5 worm cellular contexts compared by ENCODE assay signal in genomic region chrIII:2050494-2050893, ce11.
TF ChIP-seq lines count a peak whose summit lies in the region.

No protein-coding gene starts in this region.

TF ChIP-seq in whole organism, L1 larva, 84 proteins besides CTCF, POLR2A, EP300 and RAD21:
- no peak for TF ChIP-seq nhr-90 (tag; optimal IDR thresholded peaks at IDR 0.05; lab: Kevin White, UChicago; ENCODE audit: poor library complexity)
- no peak for TF ChIP-seq nhr-84 (tag; optimal IDR thresholded peaks at IDR 0.05; lab: Kevin White, UChicago)
- no peak for TF ChIP-seq jun-1 (tag; optimal IDR thresholded peaks at IDR 0.05; lab: Kevin White, UChicago)
- TF ChIP-seq elt-2 (tag; optimal IDR thresholded peaks at IDR 0.05; lab: Kevin White, UChicago): peak; percentile 80
- peak; percentile 27 for TF ChIP-seq tlp-1 (tag; optimal IDR thresholded peaks at IDR 0.05; lab: Kevin White, UChicago)

TF ChIP-seq in whole organism, L2 larva, 48 proteins besides CTCF, POLR2A, EP300 and RAD21:
- no peak for TF ChIP-seq mab-5 (tag; optimal IDR thresholded peaks at IDR 0.05; lab: Kevin White, UChicago)
- TF ChIP-seq alr-1 (tag; optimal IDR thresholded peaks at IDR 0.05; lab: Kevin White, UChicago): no peak
- TF ChIP-seq fos-1 (tag; optimal IDR thresholded peaks at IDR 0.05; lab: Kevin White, UChicago): peak; percentile 6
- TF ChIP-seq elt-3 (tag; optimal IDR thresholded peaks at IDR 0.05; lab: Kevin White, UChicago): no peak
- no peak for TF ChIP-seq unc-55 (GFP tag; optimal IDR thresholded peaks at IDR 0.05; lab: Kevin White, UChicago)

TF ChIP-seq in whole organism, L3 larva, 47 proteins besides CTCF, POLR2A, EP300 and RAD21:
- TF ChIP-seq snpc-4 (tag; optimal IDR thresholded peaks at IDR 0.05; lab: Kevin White, UChicago): no peak
- no peak for TF ChIP-seq elt-3 (tag; optimal IDR thresholded peaks at IDR 0.05; lab: Kevin White, UChicago)
- peak; percentile 25 for TF ChIP-seq pqm-1 (tag; optimal IDR thresholded peaks at IDR 0.05; lab: Kevin White, UChicago)
- TF ChIP-seq nfya-1 (tag; optimal IDR thresholded peaks at IDR 0.05; lab: Kevin White, UChicago; ENCODE audit: insufficient read depth): no peak
- TF ChIP-seq nhr-25 (tag; optimal IDR thresholded peaks at IDR 0.05; lab: Kevin White, UChicago): no peak
- no peak for TF ChIP-seq unc-62 (GFP tag; optimal IDR thresholded peaks at IDR 0.05; lab: Kevin White, UChicago)
- no peak for TF ChIP-seq jun-1 (tag; optimal IDR thresholded peaks at IDR 0.05; lab: Kevin White, UChicago)
- TF ChIP-seq unc-39 (tag; optimal IDR thresholded peaks at IDR 0.05; lab: Kevin White, UChicago): no peak
- peak; percentile 76 for TF ChIP-seq elt-2 (tag; optimal IDR thresholded peaks at IDR 0.05; lab: Kevin White, UChicago)

TF ChIP-seq in whole organism, L4 larva, 104 proteins besides CTCF, POLR2A, EP300 and RAD21:
- TF ChIP-seq tra-1 (GFP tag; IDR thresholded peaks at IDR 0.05; lab: Robert Waterston, UW) (no peak), pqm-1 (tag; optimal IDR thresholded peaks at IDR 0.05; lab: Kevin White, UChicago) (peak; percentile 18), daf-19 (GFP tag; conservative IDR thresholded peaks at IDR 0.05; lab: Robert Waterston, UW) (no peak)

TF ChIP-seq in whole organism, late embryonic, 69 proteins besides CTCF, POLR2A, EP300 and RAD21:
- TF ChIP-seq ceh-6 (GFP tag; optimal IDR thresholded peaks at IDR 0.05; lab: Kevin White, UChicago) (no peak), elt-2 (tag; optimal IDR thresholded peaks at IDR 0.05; lab: Kevin White, UChicago) (peak; percentile 40), C38D4.7 (GFP tag; optimal IDR thresholded peaks at IDR 0.05; lab: Kevin White, UChicago) (no peak), mec-3 (tag; optimal IDR thresholded peaks at IDR 0.05; lab: Kevin White, UChicago; ENCODE audit: borderline replicate concordance) (no peak), ets-4 (tag; optimal IDR thresholded peaks at IDR 0.05; lab: Kevin White, UChicago) (no peak)
TF ChIP-seq in whole organism, late embryonic: peak in this region for 1.

Comparison
In these comparisons a context has a peak if more than half of its experiments do, and no peak if none do; other contexts are left out.
1. Of the 29 proteins assayed by ChIP-seq in both whole organism, L4 larva and whole organism, L1 larva: peak only in whole organism, L4 larva: pqm-1; only in whole organism, L1 larva: none; in both: none; in neither: 28.